Fruit fly (Drosophila melanogaster) whole organism, embryonic: Measurements from ENCODE around the gene PIG-U.

Source experiments
- CG11456 ChIP-seq: fragments of 200-800 bp; sonication (Bioruptor generic); IDR thresholded peaks from 3 replicates; pipeline ENCODE4 v1.3.6; 2022; ENCODE audit warnings: missing biosample characterization, missing genetic modification characterization
- CG11504 ChIP-seq: fragments of 200-800 bp; sonication (Bioruptor generic); optimal IDR thresholded peaks from 3 replicates; lab custom pipeline; 2019; ENCODE audit warnings: missing biosample characterization, mild to moderate bottlenecking, missing genetic modification characterization, moderate library complexity
- CG1233 ChIP-seq: fragments of 200-800 bp; sonication (Bioruptor generic); optimal IDR thresholded peaks from 4 replicates; lab custom pipeline; 2018; ENCODE audit warnings: missing biosample characterization, mild to moderate bottlenecking, missing genetic modification characterization
- CG1529 ChIP-seq: fragments of 200-800 bp; sonication (Bioruptor generic); optimal IDR thresholded peaks from 3 replicates; lab custom pipeline; 2018; ENCODE audit warnings: missing biosample characterization, missing genetic modification characterization
- CG1792 ChIP-seq: fragments of 200-800 bp; sonication (Bioruptor generic); optimal IDR thresholded peaks from 2 replicates; lab custom pipeline; 2016; ENCODE audit warnings: missing biosample characterization, missing genetic modification characterization
- CG18262 ChIP-seq: fragments of 200-800 bp; optimal IDR thresholded peaks from 3 replicates; lab custom pipeline; 2019; ENCODE audit warnings: missing biosample characterization, mild to moderate bottlenecking, missing genetic modification characterization, moderate library complexity
- CG2678 ChIP-seq: fragments of 200-800 bp; sonication (Bioruptor generic); optimal IDR thresholded peaks from 3 replicates; lab custom pipeline; 2019; ENCODE audit warnings: missing biosample characterization, mild to moderate bottlenecking, missing genetic modification characterization, moderate library complexity
- CG30403 ChIP-seq: fragments of 200-800 bp; sonication (Bioruptor generic); optimal IDR thresholded peaks from 3 replicates; lab custom pipeline; 2016; ENCODE audit warnings: missing biosample characterization, missing genetic modification characterization
- CG3065 ChIP-seq: fragments of 200-800 bp; sonication (Bioruptor generic); optimal IDR thresholded peaks from 2 replicates; lab custom pipeline; 2016; ENCODE audit warnings: missing biosample characterization, missing genetic modification characterization
- CG34224 ChIP-seq: fragments of 200-800 bp; sonication (Bioruptor generic); IDR thresholded peaks from 3 replicates; pipeline ENCODE4 v1.3.6; 2022; ENCODE audit warnings: missing biosample characterization, missing genetic modification characterization; ENCODE audit not compliant: partially characterized antibody
- CG3847 ChIP-seq: fragments of 200-800 bp; sonication (Bioruptor generic); IDR thresholded peaks from 2 replicates; pipeline ENCODE4 v1.3.6; 2022; ENCODE audit warnings: missing biosample characterization, missing genetic modification characterization
- CG4328 ChIP-seq: fragments of 200-800 bp; sonication (Bioruptor generic); optimal IDR thresholded peaks from 3 replicates; lab custom pipeline; 2017; ENCODE audit warnings: missing biosample characterization, missing genetic modification reagents, missing genetic modification characterization
- CG4360 ChIP-seq: fragments of 200-800 bp; sonication (Bioruptor generic); IDR thresholded peaks from 2 replicates; pipeline ENCODE4 v1.3.6; 2022; ENCODE audit warnings: missing biosample characterization, missing genetic modification characterization
- CG6791 ChIP-seq: fragments of 200-800 bp; sonication (Bioruptor generic); IDR thresholded peaks from 3 replicates; pipeline ENCODE4 v1.3.6; 2022; ENCODE audit warnings: missing biosample characterization, missing genetic modification characterization; ENCODE audit not compliant: partially characterized antibody
- CG7839 ChIP-seq: fragments of 200-800 bp; sonication (Bioruptor generic); optimal IDR thresholded peaks from 3 replicates; lab custom pipeline; 2018; ENCODE audit warnings: missing biosample characterization, mild to moderate bottlenecking, missing genetic modification characterization, moderate library complexity
- CG8359 ChIP-seq: fragments of 200-800 bp; sonication (Bioruptor generic); optimal IDR thresholded peaks from 2 replicates; lab custom pipeline; 2017; ENCODE audit warnings: missing biosample characterization, mild to moderate bottlenecking, missing genetic modification characterization, borderline replicate concordance
- CG8944 ChIP-seq: fragments of 200-800 bp; sonication (Bioruptor generic); optimal IDR thresholded peaks from 3 replicates; lab custom pipeline; 2016; ENCODE audit warnings: missing biosample characterization, missing genetic modification characterization
- D19A ChIP-seq: fragments of 200-800 bp; optimal IDR thresholded peaks from 3 replicates; lab custom pipeline; 2019; ENCODE audit warnings: missing biosample characterization, mild to moderate bottlenecking, missing genetic modification characterization, moderate library complexity
- Doc3 ChIP-seq: fragments of 200-800 bp; sonication (Bioruptor generic); IDR thresholded peaks from 3 replicates; pipeline ENCODE4 v1.3.6; 2022; ENCODE audit warnings: missing biosample characterization, missing genetic modification characterization; ENCODE audit not compliant: partially characterized antibody
- Hr78 ChIP-seq, 2 experiments: fragments of 200-800 bp in 1 of 2; fragments of >200 bp in 1 of 2; sonication (Bioruptor generic) in 1 of 2; optimal IDR thresholded peaks; 2 replicates each; lab custom pipeline; 2017 to 2019; ENCODE audit warnings: missing biosample characterization in 2 of 2, missing genetic modification characterization in 2 of 2, mild to moderate bottlenecking in 1 of 2, moderate library complexity in 1 of 2
- Hsf ChIP-seq: fragments of 200-800 bp; sonication (Bioruptor generic); optimal IDR thresholded peaks from 3 replicates; lab custom pipeline; 2016; ENCODE audit warnings: missing biosample characterization, missing genetic modification characterization
- Nf-YA ChIP-seq: fragments of 200-800 bp; sonication (Bioruptor generic); IDR thresholded peaks from 2 replicates; pipeline ENCODE4 v1.3.6; 2022; ENCODE audit warnings: missing biosample characterization, missing genetic modification characterization
- PHDP ChIP-seq: fragments of 200-800 bp; sonication (Bioruptor generic); optimal IDR thresholded peaks from 3 replicates; lab custom pipeline; 2018; ENCODE audit warnings: missing biosample characterization, mild to moderate bottlenecking, missing genetic modification characterization, moderate library complexity
- Ssrp ChIP-seq: fragments of 200-800 bp; sonication (Bioruptor generic); optimal IDR thresholded peaks from 2 replicates; lab custom pipeline; 2018; ENCODE audit warnings: missing biosample characterization, mild to moderate bottlenecking, missing genetic modification characterization, moderate library complexity
- Vsx1 ChIP-seq: fragments of 200-800 bp; sonication (Bioruptor generic); optimal IDR thresholded peaks from 2 replicates; lab custom pipeline; 2017; ENCODE audit warnings: missing biosample characterization, mild to moderate bottlenecking, missing genetic modification characterization, missing genetic modification reagents
- ase ChIP-seq: fragments of 200-800 bp; sonication (Bioruptor generic); IDR thresholded peaks from 3 replicates; pipeline ENCODE4 v1.3.6; 2022; ENCODE audit warnings: missing biosample characterization, missing genetic modification characterization
- bowl ChIP-seq: fragments of 200-800 bp; sonication (Bioruptor generic); IDR thresholded peaks from 2 replicates; pipeline ENCODE4 v1.3.6; 2022; ENCODE audit warnings: missing biosample characterization, missing genetic modification characterization
- bsh ChIP-seq, 2 experiments: fragments of 200-800 bp; sonication (Bioruptor generic); optimal IDR thresholded peaks; 2 replicates each; lab custom pipeline; 2017 to 2018; ENCODE audit warnings: mild to moderate bottlenecking in 2 of 2, missing biosample characterization in 2 of 2, missing genetic modification characterization in 2 of 2, moderate library complexity in 1 of 2
- dmrt99B ChIP-seq: fragments of 200-800 bp; sonication (Bioruptor generic); optimal IDR thresholded peaks from 2 replicates; lab custom pipeline; 2018; ENCODE audit warnings: missing biosample characterization, mild to moderate bottlenecking, missing genetic modification characterization, moderate library complexity
- eyg ChIP-seq: fragments of 200-800 bp; sonication (Bioruptor generic); optimal IDR thresholded peaks from 3 replicates; lab custom pipeline; 2016; ENCODE audit warnings: missing biosample characterization, missing genetic modification characterization
- fru ChIP-seq: fragments of >200 bp; optimal IDR thresholded peaks from 2 replicates; lab custom pipeline; 2017
- fu2 ChIP-seq: fragments of 200-800 bp; sonication (Bioruptor generic); optimal IDR thresholded peaks from 2 replicates; lab custom pipeline; 2016; ENCODE audit warnings: missing biosample characterization, missing genetic modification characterization
- grau ChIP-seq: fragments of 200-800 bp; optimal IDR thresholded peaks from 3 replicates; lab custom pipeline; 2019; ENCODE audit warnings: missing biosample characterization, mild to moderate bottlenecking, missing genetic modification characterization, moderate library complexity
- h ChIP-seq: fragments of >200 bp; optimal IDR thresholded peaks from 2 replicates; lab custom pipeline; 2017
- inv ChIP-seq: fragments of 200-800 bp; sonication (Bioruptor generic); IDR thresholded peaks from 2 replicates; pipeline ENCODE4 v1.3.6; 2022; ENCODE audit warnings: missing biosample characterization, missing genetic modification characterization; ENCODE audit not compliant: partially characterized antibody
- jing ChIP-seq: fragments of 200-800 bp; sonication (Bioruptor generic); optimal IDR thresholded peaks from 2 replicates; lab custom pipeline; 2018; ENCODE audit warnings: missing biosample characterization, mild to moderate bottlenecking, missing genetic modification characterization
- kah ChIP-seq: fragments of 200-800 bp; sonication (Bioruptor generic); optimal IDR thresholded peaks from 2 replicates; lab custom pipeline; 2018; ENCODE audit warnings: missing biosample characterization, mild to moderate bottlenecking, missing genetic modification characterization
- lola ChIP-seq, 3 experiments: fragments of >200 bp in 2 of 3; fragments of 200-800 bp in 1 of 3; sonication (Bioruptor generic) in 1 of 3; optimal IDR thresholded peaks; 2 replicates each; lab custom pipeline; 2017 to 2019; ENCODE audit warnings: missing biosample characterization in 3 of 3, missing genetic modification characterization in 3 of 3, mild to moderate bottlenecking in 1 of 3, moderate library complexity in 1 of 3
- maf-S ChIP-seq: fragments of 200-800 bp; sonication (Bioruptor generic); optimal IDR thresholded peaks from 2 replicates; lab custom pipeline; 2016; ENCODE audit warnings: missing biosample characterization, missing genetic modification characterization
- pb ChIP-seq: fragments of 200-800 bp; sonication (Bioruptor generic); optimal IDR thresholded peaks from 3 replicates; lab custom pipeline; 2016; ENCODE audit warnings: missing biosample characterization, missing genetic modification characterization
- prd ChIP-seq, 3 experiments: fragments of >200 bp in 2 of 3; fragments of 200-800 bp in 1 of 3; sonication (Bioruptor generic) in 1 of 3; optimal IDR thresholded peaks in 2 of 3; IDR thresholded peaks in 1 of 3; 2 replicates in 2 of 3; 3 replicates in 1 of 3; pipeline versions ENCODE4 v1.3.6 to Lab custom; 2017 to 2022; ENCODE audit warnings: missing biosample characterization in 1 of 3, missing genetic modification characterization in 1 of 3
- row ChIP-seq: fragments of 200-800 bp; sonication (Bioruptor generic); IDR thresholded peaks from 3 replicates; pipeline ENCODE4 v1.3.6; 2022; ENCODE audit warnings: missing biosample characterization, missing genetic modification characterization
- scrt ChIP-seq: fragments of 200-800 bp; sonication (Bioruptor generic); optimal IDR thresholded peaks from 2 replicates; lab custom pipeline; 2018; ENCODE audit warnings: missing biosample characterization, mild to moderate bottlenecking, missing genetic modification characterization, moderate library complexity
- sim ChIP-seq: fragments of 200-800 bp; sonication (Bioruptor generic); IDR thresholded peaks from 2 replicates; pipeline ENCODE4 v1.3.6; 2022; ENCODE audit warnings: missing biosample characterization, missing genetic modification characterization
- sna ChIP-seq: fragments of 200-800 bp; sonication (Bioruptor generic); IDR thresholded peaks from 2 replicates; pipeline ENCODE4 v1.3.6; 2022; ENCODE audit warnings: missing biosample characterization, missing genetic modification characterization; ENCODE audit not compliant: partially characterized antibody
- stc ChIP-seq: fragments of 200-800 bp; sonication (Bioruptor generic); IDR thresholded peaks from 2 replicates; pipeline ENCODE4 v1.3.6; 2022; ENCODE audit warnings: missing biosample characterization, missing genetic modification characterization
- tin ChIP-seq: fragments of 200-800 bp; sonication (Bioruptor generic); optimal IDR thresholded peaks from 3 replicates; lab custom pipeline; 2016; ENCODE audit warnings: missing biosample characterization, missing genetic modification characterization
- tio ChIP-seq: fragments of 200-800 bp; sonication (Bioruptor generic); optimal IDR thresholded peaks from 2 replicates; lab custom pipeline; 2017; ENCODE audit warnings: missing biosample characterization, missing genetic modification characterization, inconsistent platforms
- unpg ChIP-seq: fragments of 200-800 bp; sonication (Bioruptor generic); optimal IDR thresholded peaks from 3 replicates; lab custom pipeline; 2018; ENCODE audit warnings: missing biosample characterization, mild to moderate bottlenecking, missing genetic modification characterization, moderate library complexity
- vvl ChIP-seq: fragments of 200-800 bp; sonication (Bioruptor generic); IDR thresholded peaks from 2 replicates; pipeline ENCODE4 v1.3.6; 2022; ENCODE audit warnings: missing biosample characterization, missing genetic modification characterization
- wor ChIP-seq: fragments of 200-800 bp; sonication (Bioruptor generic); IDR thresholded peaks from 2 replicates; pipeline ENCODE4 v1.3.6; 2022; ENCODE audit warnings: missing biosample characterization, missing genetic modification characterization

Gene PIG-U

dm6 chr2L:8471667-8472066 is 43.2 kb upstream of the PIG-U start (continued):
- no peak for TF ChIP-seq fu2 (GFP tag; lab: Kevin White, UChicago)
- no peak for TF ChIP-seq h (lab: Kevin White, UChicago)
- TF ChIP-seq fru (lab: Kevin White, UChicago): no peak
- no peak for TF ChIP-seq scrt
- TF ChIP-seq CG1233 (GFP tag; lab: Kevin White, UChicago): no peak
- no peak for TF ChIP-seq CG6791 (GFP tag; lab: Robert Waterston, UW)
- TF ChIP-seq D19A (tag; lab: Kevin White, UChicago): peak; percentile 41
- no peak for TF ChIP-seq Vsx1 (GFP tag; lab: Kevin White, UChicago)
- no peak for TF ChIP-seq sna (GFP tag; lab: Robert Waterston, UW)
- TF ChIP-seq CG7839: peak; percentile 48
- peak in 1 of 3 experiments; percentile 74 for TF ChIP-seq lola (GFP tag; optimal IDR thresholded peaks at IDR 0.05; lab: Kevin White, UChicago)
- no peak for TF ChIP-seq sim
- TF ChIP-seq CG4360 (GFP tag; lab: Robert Waterston, UW): no peak
- TF ChIP-seq CG34224 (GFP tag; lab: Robert Waterston, UW): no peak
- no peak for TF ChIP-seq Doc3 (GFP tag; lab: Robert Waterston, UW)
- no peak for TF ChIP-seq bowl (GFP tag; lab: Robert Waterston, UW)
- TF ChIP-seq stc (GFP tag; lab: Robert Waterston, UW): no peak
- peak; percentile 38 for TF ChIP-seq grau (tag; lab: Kevin White, UChicago)
- no peak for TF ChIP-seq pb
- TF ChIP-seq CG3847 (GFP tag; lab: Robert Waterston, UW): no peak
- no peak for TF ChIP-seq eyg (GFP tag; lab: Kevin White, UChicago)
- no peak for TF ChIP-seq tin (GFP tag; lab: Kevin White, UChicago)
- TF ChIP-seq CG1529 (GFP tag; lab: Kevin White, UChicago): peak; percentile 10
- TF ChIP-seq CG8359 (GFP tag; lab: Kevin White, UChicago): no peak
- TF ChIP-seq tio (GFP tag; lab: Kevin White, UChicago): peak; percentile 14
- peak; percentile 72 for TF ChIP-seq CG18262 (tag; lab: Kevin White, UChicago)
- no peak for TF ChIP-seq prd (optimal IDR thresholded peaks at IDR 0.05; lab: Kevin White, UChicago)
- TF ChIP-seq prd (GFP tag; IDR thresholded peaks at IDR 0.05; lab: Robert Waterston, UW): peak; percentile 61; the same call in 2 of the 3 replicates
- TF ChIP-seq CG4328 (GFP tag; lab: Kevin White, UChicago): no peak
- peak; percentile 44 for TF ChIP-seq dmrt99B
- TF ChIP-seq ase (GFP tag; lab: Robert Waterston, UW): no peak
- no peak for TF ChIP-seq maf-S
- TF ChIP-seq inv (GFP tag; lab: Robert Waterston, UW): no peak
- TF ChIP-seq CG11504 (tag; lab: Kevin White, UChicago): peak; percentile 50
- TF ChIP-seq Nf-YA (GFP tag; lab: Robert Waterston, UW): no peak
- TF ChIP-seq CG11456 (GFP tag; lab: Robert Waterston, UW): no peak
- peak; percentile 15 for TF ChIP-seq PHDP
- no peak for TF ChIP-seq jing (GFP tag; lab: Kevin White, UChicago)
- TF ChIP-seq bsh (GFP tag; optimal IDR thresholded peaks at IDR 0.05; lab: Kevin White, UChicago): peak; percentile 55 to 68
- no peak for TF ChIP-seq kah (GFP tag; lab: Kevin White, UChicago)
- TF ChIP-seq wor (GFP tag; lab: Robert Waterston, UW): no peak
- peak; percentile 42 for TF ChIP-seq CG2678
- TF ChIP-seq CG3065: no peak
- TF ChIP-seq unpg: peak; percentile 32
- TF ChIP-seq Hsf (GFP tag; lab: Kevin White, UChicago): no peak
- TF ChIP-seq CG8944 (GFP tag; lab: Kevin White, UChicago): no peak
- no peak for TF ChIP-seq Hr78 (GFP tag; optimal IDR thresholded peaks at IDR 0.05; lab: Kevin White, UChicago)
- TF ChIP-seq CG1792 (GFP tag; lab: Kevin White, UChicago): no peak
- TF ChIP-seq CG30403 (GFP tag; lab: Kevin White, UChicago): peak; percentile 29
- 0 out of 2 replicates have a peak, but pooled peaks have one; percentile 20 for TF ChIP-seq vvl (GFP tag; lab: Robert Waterston, UW)
- TF ChIP-seq row (GFP tag; lab: Robert Waterston, UW): peak; percentile 50
- peak; percentile 40 for TF ChIP-seq Ssrp (tag; lab: Kevin White, UChicago)
